Fruit fly (Drosophila melanogaster) whole organism: ENCODE measurements around the gene mei-41.

Experiments used
- Dll ChIP-seq: fragments of >200 bp; optimal IDR thresholded peaks from 2 replicates; lab custom pipeline; 2017
- pan ChIP-seq: fragments of >200 bp; optimal IDR thresholded peaks from 2 replicates; lab custom pipeline; 2017
- usp ChIP-seq: fragments of >200 bp; optimal IDR thresholded peaks from 2 replicates; lab custom pipeline; 2017; ENCODE audit warnings: missing biosample characterization, missing genetic modification characterization, mixed read lengths

DNA sequence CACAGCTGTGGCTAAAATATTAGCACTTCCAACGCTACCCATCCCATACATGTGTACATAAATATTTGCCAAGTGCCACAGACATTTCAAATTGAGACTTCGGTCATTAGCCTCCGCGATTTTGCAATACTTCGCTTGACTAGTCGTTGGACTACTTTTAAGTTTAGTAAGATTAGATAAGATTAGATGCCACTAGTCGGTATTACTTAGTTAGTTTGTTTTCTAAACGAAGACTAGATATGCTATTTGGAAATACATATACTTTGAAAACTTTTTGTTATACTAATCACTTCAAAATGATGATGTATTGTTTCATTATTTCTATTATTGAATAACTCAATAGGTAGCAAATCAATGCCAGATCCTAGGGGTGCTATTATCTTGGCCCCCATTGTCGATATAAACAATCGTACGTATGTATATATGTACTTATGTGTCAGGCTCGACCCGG lies 5.5 kb upstream of the mei-41 start:
- TF ChIP-seq pan (lab: Kevin White, UChicago): no peak
- no peak for TF ChIP-seq Dll (lab: Kevin White, UChicago)
- TF ChIP-seq usp (GFP tag; lab: Kevin White, UChicago): no peak
